Worm (Caenorhabditis elegans) whole organism, L4 larva: Measurements from ENCODE around the gene sre-7.

ENCODE experiments used
- D1046.2 ChIP-seq: fragments of 200-800 bp; sonication (Bioruptor generic); IDR thresholded peaks from 2 replicates; pipeline ENCODE4 v1.3.6; 2022; ENCODE audit warnings: missing genetic modification characterization, missing compliant biosample characterization
- F49E8.2 ChIP-seq: sonication (generic microtip); optimal IDR thresholded peaks from 2 replicates; lab custom pipeline; 2016; ENCODE audit warnings: missing compliant biosample characterization, mild to moderate bottlenecking, missing genetic modification characterization, borderline replicate concordance
- R02D3.7 ChIP-seq: fragments of 150-350 bp; sonication (generic microtip); optimal IDR thresholded peaks from 3 replicates; lab custom pipeline; 2014; ENCODE audit warnings: missing biosample characterization, missing genetic modification characterization
- ZK546.5 ChIP-seq, 2 experiments: sonication (generic microtip); optimal IDR thresholded peaks; 2 replicates each; lab custom pipeline; 2017; ENCODE audit warnings: missing biosample characterization in 2 of 2, missing genetic modification characterization in 2 of 2
- aly-2 ChIP-seq: sonication (generic microtip); optimal IDR thresholded peaks from 2 replicates; lab custom pipeline; 2018; ENCODE audit warnings: missing biosample characterization, missing genetic modification characterization
- dmd-9 ChIP-seq: fragments of 200-800 bp; sonication (Bioruptor generic); IDR thresholded peaks from 2 replicates; pipeline ENCODE4 v1.3.6; 2022; ENCODE audit warnings: missing genetic modification reagents, missing genetic modification characterization, missing compliant biosample characterization
- fkh-10 ChIP-seq: fragments of 150-350 bp; optimal IDR thresholded peaks from 2 replicates; lab custom pipeline; 2014; ENCODE audit warnings: missing biosample characterization, missing genetic modification reagents, missing genetic modification characterization
- nhr-28 ChIP-seq: fragments of 150-350 bp; optimal IDR thresholded peaks from 2 replicates; lab custom pipeline; 2014; ENCODE audit warnings: missing biosample characterization, missing genetic modification characterization
- nhr-6 ChIP-seq: fragments of 150-350 bp; optimal IDR thresholded peaks from 2 replicates; lab custom pipeline; 2014; ENCODE audit warnings: missing biosample characterization, missing genetic modification characterization
- nhr-77 ChIP-seq: fragments of 150-350 bp; optimal IDR thresholded peaks from 2 replicates; lab custom pipeline; 2014; ENCODE audit warnings: missing biosample characterization, missing genetic modification characterization
- set-16 ChIP-seq: fragments of 200-800 bp; sonication (Bioruptor generic); IDR thresholded peaks from 2 replicates; pipeline ENCODE4 v1.3.6; 2022; ENCODE audit warnings: missing genetic modification reagents, missing genetic modification characterization, missing compliant biosample characterization

- TF ChIP-seq R02D3.7 (tag; lab: Kevin White, UChicago) (no peak), nhr-28 (tag; lab: Kevin White, UChicago) (no peak), dmd-9 (GFP tag; lab: Robert Waterston, UW) (no peak), set-16 (GFP tag; lab: Robert Waterston, UW) (no peak), D1046.2 (GFP tag; lab: Robert Waterston, UW) (no peak), fkh-10 (GFP tag; lab: Kevin White, UChicago) (no peak), aly-2 (tag; lab: Kevin White, UChicago) (no peak), F49E8.2 (tag; lab: Kevin White, UChicago) (no peak), nhr-77 (tag; lab: Kevin White, UChicago) (no peak), nhr-6 (tag; lab: Kevin White, UChicago) (no peak), ZK546.5 (tag; optimal IDR thresholded peaks at IDR 0.05; lab: Kevin White, UChicago) (no peak)
Measured at ce11 chrV:14270729-14271128, 26.7 kb downstream of the sre-7 start, which contains the start of gene F40G12.5.
